Worm (Caenorhabditis elegans): ENCODE measurements around the gene obr-2.

Gene obr-2

ce11 chrV:15028896-15029519 lies 14.9 kb upstream of the obr-2 start, which contains the start of gene F14H8.8 (continued):
- TF ChIP-seq rcor-1 (GFP tag; IDR thresholded peaks at IDR 0.05), result peak; percentile 80
- TF ChIP-seq ceh-91 (GFP tag; IDR thresholded peaks at IDR 0.05), result peak; percentile 37; the same call in 1 of the 2 replicates
- no peak for TF ChIP-seq ceh-79 (tag; optimal IDR thresholded peaks at IDR 0.05)
- peak; percentile 46 for TF ChIP-seq xnd-1 (tag; optimal IDR thresholded peaks at IDR 0.05)
- peak; percentile 72 for TF ChIP-seq mcd-1 (GFP tag; IDR thresholded peaks at IDR 0.05)
- TF ChIP-seq atf-7 (tag; optimal IDR thresholded peaks at IDR 0.05), result no peak
- peak; percentile 59; the same call in 1 of the 2 replicates for TF ChIP-seq Y53G8AR.9 (GFP tag; conservative IDR thresholded peaks at IDR 0.05)
- peak; percentile 3 for TF ChIP-seq hrde-1 (tag; optimal IDR thresholded peaks at IDR 0.05; ENCODE audit: borderline replicate concordance)
- peak; percentile 60 for TF ChIP-seq ceh-100 (GFP tag; IDR thresholded peaks at IDR 0.05)
- TF ChIP-seq Y95B8A.8 (GFP tag; IDR thresholded peaks at IDR 0.05), result no peak
- peak; percentile 77; the same call in 1 of the 2 replicates for TF ChIP-seq ekl-4 (GFP tag; IDR thresholded peaks at IDR 0.05)
- 0 out of 2 replicates have a peak, but pooled peaks have one; percentile 15 for TF ChIP-seq nfyb-1 (GFP tag; IDR thresholded peaks at IDR 0.05)
- TF ChIP-seq egl-44 (GFP tag; IDR thresholded peaks at IDR 0.05), result no peak
- peak; percentile 73 for TF ChIP-seq D2030.7 (GFP tag; IDR thresholded peaks at IDR 0.05)
- TF ChIP-seq madf-8 (GFP tag; conservative IDR thresholded peaks at IDR 0.05), result peak; percentile 29; the same call in 1 of the 2 replicates
- TF ChIP-seq T07F8.4 (tag; optimal IDR thresholded peaks at IDR 0.05), result no peak

ce11 chrV:15023544-15023943 lies 9.5 kb upstream of the obr-2 start, which contains the start of gene F14H8.4:
F14H8.4 (plus strand) TSS chrV:15023844.
- no peak for TF ChIP-seq lin-35 (GFP tag; optimal IDR thresholded peaks at IDR 0.05)
- no peak for TF ChIP-seq ztf-18 (tag; optimal IDR thresholded peaks at IDR 0.05)
- TF ChIP-seq sea-2 (GFP tag; IDR thresholded peaks at IDR 0.05), result no peak
- no peak for TF ChIP-seq xnd-1 (tag; optimal IDR thresholded peaks at IDR 0.05)
- TF ChIP-seq chd-7 (tag; optimal IDR thresholded peaks at IDR 0.05), result no peak
- no peak for TF ChIP-seq Y67H2A.10 (GFP tag; conservative IDR thresholded peaks at IDR 0.05)
- no peak for TF ChIP-seq ztf-3 (GFP tag; optimal IDR thresholded peaks at IDR 0.05)
- TF ChIP-seq nhr-120 (GFP tag; IDR thresholded peaks at IDR 0.05), result no peak
- TF ChIP-seq ceh-40 (GFP tag; IDR thresholded peaks at IDR 0.05), result no peak
- TF ChIP-seq snpc-3.4 (tag; optimal IDR thresholded peaks at IDR 0.05), result no peak
- TF ChIP-seq nhr-27 (tag; optimal IDR thresholded peaks at IDR 0.05), result no peak
- TF ChIP-seq sptf-2 (GFP tag; optimal IDR thresholded peaks at IDR 0.05), result no peak
- TF ChIP-seq nhr-80 (tag; optimal IDR thresholded peaks at IDR 0.05), result no peak
- no peak for TF ChIP-seq ama-1 (optimal IDR thresholded peaks at IDR 0.05)
- no peak for TF ChIP-seq ama-1 (GFP tag; optimal IDR thresholded peaks at IDR 0.05)
- no peak for TF ChIP-seq atf-7 (tag; optimal IDR thresholded peaks at IDR 0.05)
- no peak for TF ChIP-seq F52B5.7 (tag; optimal IDR thresholded peaks at IDR 0.05)
- no peak for TF ChIP-seq nfya-2 (GFP tag; IDR thresholded peaks at IDR 0.05)
- no peak for TF ChIP-seq T26A5.8 (tag; optimal IDR thresholded peaks at IDR 0.05)
- no peak for TF ChIP-seq F10E7.11 (tag; optimal IDR thresholded peaks at IDR 0.05)
- TF ChIP-seq madf-8 (GFP tag; conservative IDR thresholded peaks at IDR 0.05), result no peak

ce11 chrV:15020732-15021131 lies 6.7 kb upstream of the obr-2 start, which contains the start of gene F14H8.5:
F14H8.5 (plus strand) TSS chrV:15021032.
- no peak for TF ChIP-seq lin-54 (GFP tag; optimal IDR thresholded peaks at IDR 0.05)
- TF ChIP-seq tbx-9 (tag; optimal IDR thresholded peaks at IDR 0.05; ENCODE audit: borderline replicate concordance), result no peak
- no peak for TF ChIP-seq pha-4 (tag; optimal IDR thresholded peaks at IDR 0.05)
- TF ChIP-seq rcor-1 (GFP tag; IDR thresholded peaks at IDR 0.05), result no peak
- no peak for TF ChIP-seq rpc-1 (optimal IDR thresholded peaks at IDR 0.05)
- TF ChIP-seq rpc-1 (tag; optimal IDR thresholded peaks at IDR 0.05), result no peak
- TF ChIP-seq lsl-1 (GFP tag; optimal IDR thresholded peaks at IDR 0.05), result no peak
- no peak for TF ChIP-seq hlh-26 (GFP tag; conservative IDR thresholded peaks at IDR 0.05)
- no peak for TF ChIP-seq sdz-38 (tag; optimal IDR thresholded peaks at IDR 0.05)
- no peak for TF ChIP-seq rec-8 (tag; optimal IDR thresholded peaks at IDR 0.05)
- TF ChIP-seq nfya-2 (GFP tag; IDR thresholded peaks at IDR 0.05), result no peak
- TF ChIP-seq ets-4 (GFP tag; optimal IDR thresholded peaks at IDR 0.05), result no peak
- TF ChIP-seq egl-18 (GFP tag; IDR thresholded peaks at IDR 0.05), result no peak
- no peak for TF ChIP-seq D2030.7 (GFP tag; IDR thresholded peaks at IDR 0.05)
